Fruit fly (Drosophila melanogaster): ENCODE data around the gene Fum3.

Gene Fum3

dm6 chr3L:11431251-11431925 lies 34.3 kb downstream of the Fum3 start (continued):
- TF ChIP-seq Poxn (GFP tag; IDR thresholded peaks at IDR 0.05) (0 out of 2 replicates have a peak, but pooled peaks have one; percentile 50), CG10366 (GFP tag; IDR thresholded peaks at IDR 0.05) (peak; percentile 89), CG14965 (GFP tag; optimal IDR thresholded peaks at IDR 0.05; ENCODE audit: borderline replicate concordance) (no peak), CG14710 (tag; optimal IDR thresholded peaks at IDR 0.05) (no peak), Ptx1 (GFP tag; IDR thresholded peaks at IDR 0.05) (peak; percentile 87), Dip2 (GFP tag; IDR thresholded peaks at IDR 0.05) (no peak), CG9609 (GFP tag; optimal IDR thresholded peaks at IDR 0.05) (peak; percentile 68), MTF-1 (GFP tag; optimal IDR thresholded peaks at IDR 0.05; ENCODE audit: borderline replicate concordance) (peak; percentile 2), CG43689 (GFP tag; IDR thresholded peaks at IDR 0.05) (peak; percentile 64), chn (GFP tag; optimal IDR thresholded peaks at IDR 0.05) (peak; percentile 63), CG5180 (GFP tag; optimal IDR thresholded peaks at IDR 0.05) (no peak), vfl (GFP tag; optimal IDR thresholded peaks at IDR 0.05) (peak; percentile 36), CG13624 (GFP tag; optimal IDR thresholded peaks at IDR 0.05) (peak; percentile 8), CG17361 (GFP tag; IDR thresholded peaks at IDR 0.05) (peak; percentile 34; the same call in 1 of the 3 replicates), CG10431 (GFP tag; optimal IDR thresholded peaks at IDR 0.05) (no peak), CG34224 (GFP tag; IDR thresholded peaks at IDR 0.05; ENCODE audit: partially characterized antibody) (no peak), tup (GFP tag; optimal IDR thresholded peaks at IDR 0.05) (peak; percentile 50), schlank (tag; optimal IDR thresholded peaks at IDR 0.05) (peak; percentile 52), CG8359 (GFP tag; optimal IDR thresholded peaks at IDR 0.05; ENCODE audit: borderline replicate concordance) (no peak), Fer3 (tag; optimal IDR thresholded peaks at IDR 0.05) (peak; percentile 66), CG6765 (GFP tag; optimal IDR thresholded peaks at IDR 0.05) (no peak), kay (GFP tag; optimal IDR thresholded peaks at IDR 0.05) (peak; percentile 12), D19B (GFP tag; optimal IDR thresholded peaks at IDR 0.05) (peak; percentile 28), CG30431 (GFP tag; optimal IDR thresholded peaks at IDR 0.05) (peak; percentile 74), CG15011 (GFP tag; optimal IDR thresholded peaks at IDR 0.05) (peak; percentile 57), CG17328 (GFP tag; IDR thresholded peaks at IDR 0.05) (peak; percentile 73), twi (tag; optimal IDR thresholded peaks at IDR 0.05) (peak; percentile 38), Aef1 (GFP tag; IDR thresholded peaks at IDR 0.05) (peak; percentile 64), Dfd (GFP tag; optimal IDR thresholded peaks at IDR 0.05) (no peak), ham (GFP tag; IDR thresholded peaks at IDR 0.05) (peak; percentile 68; the same call in 1 of the 2 replicates), CG18011 (GFP tag; optimal IDR thresholded peaks at IDR 0.05) (peak; percentile 26), Ada2b (GFP tag; IDR thresholded peaks at IDR 0.05) (peak; percentile 71), CG10274 (GFP tag; optimal IDR thresholded peaks at IDR 0.05) (peak; percentile 34), insv (GFP tag; optimal IDR thresholded peaks at IDR 0.05) (no peak), CG6689 (GFP tag; IDR thresholded peaks at IDR 0.05) (peak; percentile 62; the same call in 1 of the 2 replicates), CG17802 (tag; optimal IDR thresholded peaks at IDR 0.05) (peak; percentile 27), grn (GFP tag; optimal IDR thresholded peaks at IDR 0.05) (no peak), CG13424 (tag; optimal IDR thresholded peaks at IDR 0.05) (peak; percentile 84), gcm2 (GFP tag; optimal IDR thresholded peaks at IDR 0.05) (peak; percentile 22), MBD-R2 (GFP tag; IDR thresholded peaks at IDR 0.05) (no peak), CG15073 (GFP tag; optimal IDR thresholded peaks at IDR 0.05) (peak; percentile 42), cad (GFP tag; optimal IDR thresholded peaks at IDR 0.05) (no peak), Spps (tag; optimal IDR thresholded peaks at IDR 0.05) (no peak), CG12769 (tag; optimal IDR thresholded peaks at IDR 0.05) (peak; percentile 87), gem (tag; optimal IDR thresholded peaks at IDR 0.05) (peak; percentile 85), pb (GFP tag; optimal IDR thresholded peaks at IDR 0.05) (no peak), Hr3 (GFP tag; optimal IDR thresholded peaks at IDR 0.05) (peak; percentile 68), run (tag; optimal IDR thresholded peaks at IDR 0.05) (peak; percentile 37), CG18476 (GFP tag; optimal IDR thresholded peaks at IDR 0.05) (no peak), Dp (GFP tag; optimal IDR thresholded peaks at IDR 0.05) (no peak)

Data from whole organism, embryonic.